Fruit fly (Drosophila melanogaster) whole organism, adult: ENCODE measurements around the gene CG4291.

ENCODE experiments used
- CG11617 ChIP-seq: fragments of 200-800 bp; sonication (Bioruptor generic); optimal IDR thresholded peaks from 2 replicates; lab custom pipeline; 2017; ENCODE audit warnings: mild to moderate bottlenecking, missing biosample characterization, missing genetic modification reagents, missing genetic modification characterization
- CG12768 ChIP-seq: fragments of 200-800 bp; sonication (Bioruptor generic); optimal IDR thresholded peaks from 2 replicates; lab custom pipeline; 2017; ENCODE audit warnings: missing biosample characterization, missing genetic modification characterization, mild to moderate bottlenecking, moderate library complexity, missing genetic modification reagents
- CG14711 ChIP-seq: fragments of 200-800 bp; sonication (Bioruptor generic); optimal IDR thresholded peaks from 2 replicates; lab custom pipeline; 2018; ENCODE audit warnings: missing biosample characterization, mild to moderate bottlenecking, missing genetic modification characterization, moderate library complexity
- CG1620 ChIP-seq: fragments of 200-800 bp; sonication (Bioruptor generic); optimal IDR thresholded peaks from 2 replicates; lab custom pipeline; 2016; ENCODE audit warnings: missing biosample characterization, missing genetic modification characterization
- CG33017 ChIP-seq: fragments of 200-800 bp; sonication (Bioruptor generic); optimal IDR thresholded peaks from 2 replicates; lab custom pipeline; 2018; ENCODE audit warnings: missing biosample characterization, mild to moderate bottlenecking, missing genetic modification characterization, moderate library complexity
- CG5204 ChIP-seq: fragments of 200-800 bp; sonication (Bioruptor generic); optimal IDR thresholded peaks from 2 replicates; lab custom pipeline; 2016; ENCODE audit warnings: missing biosample characterization, missing genetic modification characterization
- CG7045 ChIP-seq: fragments of 200-800 bp; sonication (Bioruptor generic); optimal IDR thresholded peaks from 2 replicates; lab custom pipeline; 2017; ENCODE audit warnings: missing biosample characterization, mild to moderate bottlenecking, missing genetic modification characterization
- CG7101 ChIP-seq: fragments of 200-800 bp; sonication (Bioruptor generic); optimal IDR thresholded peaks from 2 replicates; lab custom pipeline; 2018; ENCODE audit warnings: missing biosample characterization, mild to moderate bottlenecking, missing genetic modification characterization, moderate library complexity
- Clk ChIP-seq: fragments of 200-800 bp; sonication (Bioruptor generic); optimal IDR thresholded peaks from 2 replicates; lab custom pipeline; 2017; ENCODE audit warnings: missing biosample characterization, missing genetic modification characterization
- Crg-1 ChIP-seq: fragments of 200-800 bp; sonication (Bioruptor generic); optimal IDR thresholded peaks from 2 replicates; lab custom pipeline; 2016; ENCODE audit warnings: missing biosample characterization, missing genetic modification characterization
- Hr96 ChIP-seq: fragments of 200-800 bp; sonication (Bioruptor generic); optimal IDR thresholded peaks from 2 replicates; lab custom pipeline; 2016; ENCODE audit warnings: missing biosample characterization, missing genetic modification characterization
- Mnt ChIP-seq: fragments of 200-800 bp; sonication (Bioruptor generic); optimal IDR thresholded peaks from 2 replicates; lab custom pipeline; 2016; ENCODE audit warnings: missing biosample characterization, mild to moderate bottlenecking, missing genetic modification characterization
- bab1 ChIP-seq: fragments of 200-800 bp; sonication (Bioruptor generic); optimal IDR thresholded peaks from 3 replicates; lab custom pipeline; 2019; ENCODE audit warnings: missing biosample characterization, mild to moderate bottlenecking, missing genetic modification characterization, moderate library complexity
- cic ChIP-seq: fragments of 200-800 bp; sonication (Bioruptor generic); optimal IDR thresholded peaks from 2 replicates; lab custom pipeline; 2017; ENCODE audit warnings: missing biosample characterization, mild to moderate bottlenecking, missing genetic modification characterization, moderate library complexity
- cnc ChIP-seq, 2 experiments: fragments of >200 bp; optimal IDR thresholded peaks; 2 replicates each; lab custom pipeline; 2017
- kay ChIP-seq: fragments of 200-800 bp; sonication (Bioruptor generic); peaks from one replicate; lab custom pipeline; 2016; ENCODE audit warnings: missing biosample characterization, missing genetic modification characterization, borderline replicate concordance
- ovo ChIP-seq: fragments of 200-800 bp; sonication (Bioruptor generic); optimal IDR thresholded peaks from 2 replicates; lab custom pipeline; 2016; ENCODE audit warnings: missing biosample characterization, missing genetic modification characterization
- pad ChIP-seq: fragments of 200-800 bp; sonication (Bioruptor generic); optimal IDR thresholded peaks from 3 replicates; lab custom pipeline; 2017; ENCODE audit warnings: missing biosample characterization, missing genetic modification characterization, mild to moderate bottlenecking, moderate library complexity, missing genetic modification reagents
- tj ChIP-seq: fragments of 200-800 bp; sonication (Bioruptor generic); optimal IDR thresholded peaks from 3 replicates; lab custom pipeline; 2017; ENCODE audit warnings: missing biosample characterization, mild to moderate bottlenecking, missing genetic modification characterization, moderate library complexity
- toe ChIP-seq: fragments of 200-800 bp; sonication (Bioruptor generic); optimal IDR thresholded peaks from 2 replicates; lab custom pipeline; 2016; ENCODE audit warnings: missing biosample characterization, missing genetic modification characterization

CG4291 gene

dm6 chr2L:852647-853111, at the start of gene CG4291, which contains the start of gene kraken:
Gene CG4291 (minus strand): TSS chr2L:852730.
Gene kraken (plus strand): TSS chr2L:852768.
- TF ChIP-seq CG12768 (GFP tag; lab: Kevin White, UChicago) = peak; percentile 87
- peak; percentile 44 for TF ChIP-seq CG33017
- TF ChIP-seq CG7045 (GFP tag; lab: Kevin White, UChicago) = peak; percentile 45
- TF ChIP-seq pad = peak; percentile 39
- TF ChIP-seq Clk = no peak
- TF ChIP-seq CG7101 (tag; lab: Kevin White, UChicago) = peak; percentile 63
- peak; percentile 25 for TF ChIP-seq Hr96 (GFP tag; lab: Kevin White, UChicago)
- peak; percentile 66 for TF ChIP-seq CG1620 (GFP tag; lab: Kevin White, UChicago)
- TF ChIP-seq tj = peak; percentile 46
- TF ChIP-seq toe = peak; percentile 74
- peak; percentile 72 for TF ChIP-seq bab1 (GFP tag; lab: Kevin White, UChicago)
- TF ChIP-seq cnc (optimal IDR thresholded peaks at IDR 0.05; lab: Kevin White, UChicago) = no peak
- peak; percentile 39 for TF ChIP-seq Crg-1 (GFP tag; lab: Kevin White, UChicago)
- peak; percentile 53 for TF ChIP-seq cic
- no peak for TF ChIP-seq CG5204 (GFP tag; lab: Kevin White, UChicago)
- TF ChIP-seq ovo (GFP tag; lab: Kevin White, UChicago) = peak; percentile 48
- peak; percentile 91 for TF ChIP-seq Mnt (GFP tag; lab: Kevin White, UChicago)
- peak; percentile 51 for TF ChIP-seq CG11617 (GFP tag; lab: Kevin White, UChicago)
- TF ChIP-seq kay (GFP tag; lab: Kevin White, UChicago) = no peak
- TF ChIP-seq CG14711 (tag; lab: Kevin White, UChicago) = peak; percentile 28

DNA sequence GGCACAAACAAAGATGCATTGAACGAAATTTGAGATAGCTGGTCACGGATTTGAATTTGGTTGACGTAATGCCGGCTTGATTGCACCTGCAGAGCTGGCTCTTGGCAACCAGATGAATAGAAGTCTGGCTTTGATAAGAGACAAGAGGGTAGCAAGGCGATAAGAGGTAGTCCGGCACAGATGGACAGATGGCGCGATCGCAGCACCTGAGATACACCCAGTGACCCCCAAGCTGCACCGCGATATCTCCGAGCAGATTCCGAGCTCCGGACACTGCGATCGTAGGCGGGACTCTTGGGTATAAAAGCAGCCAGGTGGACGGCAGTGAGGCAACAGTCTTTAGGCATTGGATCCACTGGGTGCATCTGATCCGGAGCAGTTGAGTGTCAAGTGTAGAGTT, 45.8 kb upstream of the CG4291 start, which contains the start of gene Lsp1beta:
TSS of gene Lsp1beta (plus strand) at position 185 of the 400 bp plus-strand sequence.
- TF ChIP-seq bab1 (GFP tag; lab: Kevin White, UChicago) (no peak), Hr96 (GFP tag; lab: Kevin White, UChicago) (no peak), CG5204 (GFP tag; lab: Kevin White, UChicago) (no peak), CG11617 (GFP tag; lab: Kevin White, UChicago) (no peak), kay (GFP tag; lab: Kevin White, UChicago) (no peak), CG7101 (tag; lab: Kevin White, UChicago) (no peak), cic (no peak), CG12768 (GFP tag; lab: Kevin White, UChicago) (no peak), CG1620 (GFP tag; lab: Kevin White, UChicago) (no peak), CG33017 (no peak), toe (no peak), Clk (no peak), ovo (GFP tag; lab: Kevin White, UChicago) (no peak), tj (no peak), CG14711 (tag; lab: Kevin White, UChicago) (no peak), cnc (optimal IDR thresholded peaks at IDR 0.05; lab: Kevin White, UChicago) (no peak), Crg-1 (GFP tag; lab: Kevin White, UChicago) (no peak), Mnt (GFP tag; lab: Kevin White, UChicago) (no peak), CG7045 (GFP tag; lab: Kevin White, UChicago) (no peak)

DNA sequence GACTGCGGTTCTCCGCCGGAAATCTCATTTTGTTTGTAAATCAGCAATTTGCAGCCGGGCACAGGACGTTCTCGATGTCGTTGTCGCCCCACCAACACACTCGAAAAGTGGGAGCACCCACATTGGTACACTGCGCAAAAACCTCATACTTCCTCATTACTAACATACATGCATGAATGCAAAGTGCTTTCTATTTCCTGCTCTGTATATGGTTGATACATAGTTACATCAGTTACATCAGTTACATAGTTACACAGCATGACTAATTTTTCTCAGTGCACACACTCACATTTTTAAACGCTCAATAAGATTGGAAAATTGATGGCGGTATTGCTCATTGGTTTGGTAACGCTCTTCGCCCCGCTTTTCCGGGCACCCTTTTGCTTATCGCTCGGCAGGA, 44.6 kb upstream of the CG4291 start:
- TF ChIP-seq cnc (optimal IDR thresholded peaks at IDR 0.05; lab: Kevin White, UChicago) = no peak
- no peak for TF ChIP-seq pad
- no peak for TF ChIP-seq ovo (GFP tag; lab: Kevin White, UChicago)
- no peak for TF ChIP-seq bab1 (GFP tag; lab: Kevin White, UChicago)
- no peak for TF ChIP-seq toe
- no peak for TF ChIP-seq CG1620 (GFP tag; lab: Kevin White, UChicago)
- TF ChIP-seq Mnt (GFP tag; lab: Kevin White, UChicago) = no peak
- TF ChIP-seq CG11617 (GFP tag; lab: Kevin White, UChicago) = no peak
- TF ChIP-seq tj = no peak
- no peak for TF ChIP-seq Hr96 (GFP tag; lab: Kevin White, UChicago)
- TF ChIP-seq CG14711 (tag; lab: Kevin White, UChicago) = no peak
- TF ChIP-seq cic = no peak
- no peak for TF ChIP-seq CG7045 (GFP tag; lab: Kevin White, UChicago)
- TF ChIP-seq CG7101 (tag; lab: Kevin White, UChicago) = no peak
- no peak for TF ChIP-seq kay (GFP tag; lab: Kevin White, UChicago)

DNA sequence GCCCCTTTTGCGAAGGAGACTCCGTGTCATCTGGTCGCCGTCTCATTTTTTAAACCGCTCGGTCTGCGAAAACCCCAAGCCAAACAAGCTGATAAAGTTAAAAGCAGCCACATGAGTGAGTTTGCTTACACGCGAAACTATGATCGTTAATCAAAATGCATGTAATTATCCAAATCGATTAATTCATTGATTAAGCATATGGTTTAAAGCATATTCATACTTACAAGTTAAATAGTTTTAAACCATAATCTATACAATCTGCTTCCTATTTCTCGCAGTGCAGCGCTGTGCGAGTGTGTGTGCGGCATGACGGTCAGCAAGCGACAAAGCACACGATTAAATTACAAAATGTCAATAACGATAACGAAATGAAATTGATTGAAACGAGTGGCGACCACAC, 42.9 kb upstream of the CG4291 start:
- TF ChIP-seq bab1 (GFP tag; lab: Kevin White, UChicago) (no peak), Crg-1 (GFP tag; lab: Kevin White, UChicago) (no peak), Clk (no peak), ovo (GFP tag; lab: Kevin White, UChicago) (no peak), cnc (optimal IDR thresholded peaks at IDR 0.05; lab: Kevin White, UChicago) (no peak), tj (no peak), CG11617 (GFP tag; lab: Kevin White, UChicago) (no peak), CG7101 (tag; lab: Kevin White, UChicago) (no peak), kay (GFP tag; lab: Kevin White, UChicago) (no peak), CG33017 (no peak), CG5204 (GFP tag; lab: Kevin White, UChicago) (no peak)

DNA sequence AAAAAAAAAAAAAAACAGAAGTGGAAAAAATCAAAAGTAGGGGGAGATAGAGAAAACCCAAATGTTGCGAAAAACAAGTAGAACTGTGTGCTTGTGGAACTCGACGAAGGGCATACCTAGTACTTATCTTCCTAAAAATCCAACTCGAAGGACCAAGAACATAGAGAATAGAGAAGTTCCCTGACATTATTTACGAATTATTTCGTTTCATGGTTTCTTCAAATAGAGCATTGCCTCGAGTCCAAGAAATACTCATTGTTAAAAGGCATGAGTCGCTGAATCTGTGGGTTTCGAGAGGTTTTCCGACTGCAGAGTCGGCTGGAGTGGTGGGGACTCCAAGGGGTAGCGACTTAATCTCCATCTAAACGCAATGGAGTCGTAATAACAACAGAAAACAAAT, 40.6 kb upstream of the CG4291 start:
- TF ChIP-seq kay (GFP tag; lab: Kevin White, UChicago) (no peak), CG33017 (no peak), CG5204 (GFP tag; lab: Kevin White, UChicago) (no peak), cnc (optimal IDR thresholded peaks at IDR 0.05; lab: Kevin White, UChicago) (no peak), CG7101 (tag; lab: Kevin White, UChicago) (no peak)

- TF ChIP-seq CG7045 (GFP tag; lab: Kevin White, UChicago) (no peak), bab1 (GFP tag; lab: Kevin White, UChicago) (no peak), tj (no peak), Hr96 (GFP tag; lab: Kevin White, UChicago) (no peak), Clk (no peak), CG12768 (GFP tag; lab: Kevin White, UChicago) (no peak)
These were observed 39.9 kb upstream of the CG4291 start for dm6 chr2L:892461-892860.
